Fruit fly (Drosophila melanogaster): ENCODE measurements around the gene CG10561.

The CG10561 gene

DNA sequence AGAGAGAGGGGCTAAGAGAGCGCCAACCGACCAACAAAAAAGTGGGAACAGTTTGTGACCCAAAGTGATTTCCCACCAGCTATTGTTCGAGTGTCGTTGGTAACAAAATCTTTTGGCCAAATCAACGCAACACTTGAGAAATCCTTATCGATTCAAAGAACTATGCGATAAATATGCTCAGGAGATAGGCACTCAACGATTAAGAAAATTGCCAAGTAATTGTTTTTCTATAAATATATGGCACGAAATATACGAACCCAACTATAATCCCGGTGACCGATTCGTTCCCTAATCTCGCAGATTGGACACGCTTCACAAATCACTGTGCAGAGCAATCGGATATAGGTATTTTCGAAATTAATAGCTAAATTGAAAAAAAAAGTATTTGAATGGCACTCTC is 3.1 kb upstream of the CG10561 start (continued):
- TF ChIP-seq CG3163 (GFP tag; optimal IDR thresholded peaks at IDR 0.05) (peak; percentile 46), CG12659 (GFP tag; optimal IDR thresholded peaks at IDR 0.05) (no peak), CG17186 (GFP tag; optimal IDR thresholded peaks at IDR 0.05) (no peak), Fer3 (tag; optimal IDR thresholded peaks at IDR 0.05) (no peak), CG12769 (tag; optimal IDR thresholded peaks at IDR 0.05) (no peak), CG42726 (GFP tag; IDR thresholded peaks at IDR 0.05; ENCODE audit: partially characterized antibody) (no peak), CG18476 (GFP tag; optimal IDR thresholded peaks at IDR 0.05) (no peak), exex (tag; optimal IDR thresholded peaks at IDR 0.05) (peak; percentile 97), Atf6 (GFP tag; IDR thresholded peaks at IDR 0.05) (no peak), CG1792 (GFP tag; optimal IDR thresholded peaks at IDR 0.05) (no peak), kay (GFP tag; optimal IDR thresholded peaks at IDR 0.05) (no peak), sqz (GFP tag; optimal IDR thresholded peaks at IDR 0.05) (no peak), CG4282 (GFP tag; optimal IDR thresholded peaks at IDR 0.05) (no peak), CG34376 (GFP tag; optimal IDR thresholded peaks at IDR 0.05) (peak; percentile 31), her (GFP tag; optimal IDR thresholded peaks at IDR 0.05) (no peak), caup (GFP tag; optimal IDR thresholded peaks at IDR 0.05; ENCODE audit: severe bottlenecking) (no peak), CG8290 (GFP tag; optimal IDR thresholded peaks at IDR 0.05) (no peak), CG8290 (tag; optimal IDR thresholded peaks at IDR 0.05) (no peak), CG6813 (GFP tag; optimal IDR thresholded peaks at IDR 0.05) (no peak), tap (tag; optimal IDR thresholded peaks at IDR 0.05) (no peak), gsb (GFP tag; IDR thresholded peaks at IDR 0.05) (no peak), Hr78 (GFP tag; optimal IDR thresholded peaks at IDR 0.05) (no peak), Sox100B (GFP tag; optimal IDR thresholded peaks at IDR 0.05) (no peak)

DNA sequence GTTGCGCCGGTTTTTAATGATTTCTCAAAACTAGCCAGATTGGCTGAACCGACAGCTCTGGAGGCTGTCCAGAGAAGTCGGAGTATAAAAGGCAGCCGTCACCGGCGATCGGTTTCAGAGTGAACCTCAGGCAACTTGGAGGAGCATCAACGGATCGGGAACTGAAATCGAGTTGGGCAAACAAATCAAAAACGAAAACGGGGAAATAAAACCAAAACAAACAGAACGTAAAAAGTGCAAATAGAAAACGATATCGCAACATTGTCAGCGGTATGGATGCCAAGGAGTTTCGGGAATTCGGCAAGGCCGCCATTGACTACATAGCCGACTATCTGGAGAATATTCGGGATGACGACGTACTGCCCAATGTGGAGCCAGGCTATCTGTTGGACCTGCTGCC is 2.5 kb upstream of the CG10561 start:
- TF ChIP-seq Sry-β (GFP tag; optimal IDR thresholded peaks at IDR 0.05) = peak; percentile 75
- TF ChIP-seq pita (GFP tag; optimal IDR thresholded peaks at IDR 0.05) = no peak
- TF ChIP-seq ken (GFP tag; IDR thresholded peaks at IDR 0.05) = 0 out of 3 replicates have a peak, but pooled peaks have one; percentile 13
- TF ChIP-seq row (GFP tag; IDR thresholded peaks at IDR 0.05) = peak; percentile 11; the same call in 1 of the 3 replicates

DNA sequence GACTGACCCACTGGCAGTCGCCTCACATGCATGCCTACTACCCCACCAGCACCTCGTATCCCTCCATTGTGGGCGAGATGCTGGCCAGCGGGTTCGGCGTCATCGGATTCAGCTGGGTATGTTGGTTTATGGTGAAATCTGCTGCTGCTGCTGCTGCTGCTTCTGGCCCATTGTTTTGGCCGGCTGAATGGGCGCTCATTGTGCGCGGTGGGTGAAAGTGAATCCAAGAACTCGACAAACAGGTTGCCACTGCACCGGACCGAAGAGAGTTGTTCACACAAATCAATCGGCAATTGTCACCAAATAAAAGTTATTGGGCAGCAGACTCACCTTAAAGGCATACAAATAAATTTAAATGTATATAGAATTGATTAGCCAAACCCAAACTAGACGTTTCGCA is 2.0 kb upstream of the CG10561 start:
- 0 out of 2 replicates have a peak, but pooled peaks have one; percentile 3 for TF ChIP-seq Lim3 (GFP tag; IDR thresholded peaks at IDR 0.05)
- no peak for TF ChIP-seq NfI (GFP tag; optimal IDR thresholded peaks at IDR 0.05)
- peak; percentile 88 for TF ChIP-seq Blimp-1 (GFP tag; optimal IDR thresholded peaks at IDR 0.05)

dm6 chr2L:19120196-19120950 is 6.2 kb downstream of the CG10561 start, which contains the start of gene Ddc:
TSS of gene Ddc (minus strand) at chr2L:19120306.
- TF ChIP-seq rib (GFP tag; IDR thresholded peaks at IDR 0.05) = no peak
- peak; percentile 13 for TF ChIP-seq Abd-B (GFP tag; optimal IDR thresholded peaks at IDR 0.05)
- no peak for TF ChIP-seq CG18262 (tag; optimal IDR thresholded peaks at IDR 0.05)
- TF ChIP-seq CG32532 (GFP tag; IDR thresholded peaks at IDR 0.05) = no peak; the same call in 1 of the 2 replicates
- no peak for TF ChIP-seq CG9817 (tag; optimal IDR thresholded peaks at IDR 0.05)
- no peak for TF ChIP-seq az2 (GFP tag; optimal IDR thresholded peaks at IDR 0.05)
- TF ChIP-seq sd (tag; optimal IDR thresholded peaks at IDR 0.05) = peak; percentile 11
- TF ChIP-seq CG9932 (GFP tag; IDR thresholded peaks at IDR 0.05) = peak; percentile 60
- no peak for TF ChIP-seq cad (GFP tag; optimal IDR thresholded peaks at IDR 0.05)
- TF ChIP-seq slbo (GFP tag; IDR thresholded peaks at IDR 0.05) = peak; percentile 25; the same call in 1 of the 2 replicates
- TF ChIP-seq chinmo (GFP tag; IDR thresholded peaks at IDR 0.05; ENCODE audit: partially characterized antibody) = peak; percentile 83; the same call in 1 of the 4 replicates
- TF ChIP-seq CG14441 (GFP tag; IDR thresholded peaks at IDR 0.05) = no peak
- no peak for TF ChIP-seq CTCF (GFP tag; optimal IDR thresholded peaks at IDR 0.05)
- TF ChIP-seq salm (tag; optimal IDR thresholded peaks at IDR 0.05) = no peak
- peak; percentile 40; the same call in 1 of the 2 replicates for TF ChIP-seq Rfx (GFP tag; IDR thresholded peaks at IDR 0.05)
- no peak for TF ChIP-seq CG8290 (GFP tag; optimal IDR thresholded peaks at IDR 0.05)
- TF ChIP-seq CG8290 (tag; optimal IDR thresholded peaks at IDR 0.05) = peak in 1 of 2 experiments; percentile 43
- 0 out of 2 replicates have a peak, but pooled peaks have one; percentile 15 for TF ChIP-seq CG16779 (GFP tag; IDR thresholded peaks at IDR 0.05)
- TF ChIP-seq NK7.1 (GFP tag; optimal IDR thresholded peaks at IDR 0.05) = no peak

Data from whole organism, embryonic.